Worm (Caenorhabditis elegans) whole organism, early embryonic: ENCODE data around the gene R13H9.6.
"Not testable (repeated sequence)": the region's sequence is repeated elsewhere in the genome, so short reads cannot be mapped to it uniquely, and the experiment has no call there.

ENCODE experiments used
- F13C5.2 ChIP-seq: sonication (generic microtip); optimal IDR thresholded peaks from 2 replicates; lab custom pipeline; 2017; ENCODE audit warnings: mild to moderate bottlenecking, missing genetic modification characterization, inconsistent platforms, missing compliant biosample characterization
- flt-1 ChIP-seq: fragments of 200-800 bp; sonication (Bioruptor generic); IDR thresholded peaks from 2 replicates; pipeline ENCODE4 v1.3.6; 2022; ENCODE audit warnings: missing genetic modification characterization, missing compliant biosample characterization
- sea-1 ChIP-seq: fragments of 200-800 bp; sonication (Bioruptor generic); conservative IDR thresholded peaks from 2 replicates; pipeline ENCODE4 v1.3.6; 2022; ENCODE audit warnings: missing genetic modification characterization, missing compliant biosample characterization

DNA sequence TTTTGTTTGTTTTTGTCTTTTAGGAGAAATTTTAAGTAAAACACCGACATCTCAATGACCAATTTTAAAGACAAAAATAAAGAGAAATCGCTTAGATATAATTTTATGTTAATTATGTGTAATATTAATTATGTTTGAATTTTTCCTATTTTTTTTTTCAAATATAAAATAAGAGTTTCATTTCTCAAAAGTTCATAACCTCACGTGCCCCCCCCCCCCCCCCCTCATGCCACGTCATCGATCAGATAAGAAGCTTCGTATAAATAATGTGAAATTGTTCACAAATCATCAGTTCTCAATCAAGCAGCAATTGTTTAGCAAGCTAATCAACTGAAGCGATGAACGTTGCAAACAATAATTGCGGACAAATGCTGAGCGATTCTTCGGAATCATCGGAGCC, 2.2 kb upstream of the R13H9.6 start, which contains the start of gene C02B10.6:
- not testable (repeated sequence) for TF ChIP-seq sea-1 (GFP tag; lab: Robert Waterston, UW); F13C5.2 (tag; lab: Kevin White, UChicago); flt-1
